Worm (Caenorhabditis elegans): Measurements from ENCODE around the gene C07G1.6.

ce11 chrIV:8234088-8234496 lies 23.9 kb upstream of the C07G1.6 start:
- TF ChIP-seq ama-1 (optimal IDR thresholded peaks at IDR 0.05), result no peak
- TF ChIP-seq tbx-11 (GFP tag; IDR thresholded peaks at IDR 0.05), result no peak
